Worm (Caenorhabditis elegans) whole organism, L3 larva: ENCODE measurements around the gene igeg-2.

Experiments
- ceh-9 ChIP-seq: sonication (generic microtip); optimal IDR thresholded peaks from 2 replicates; lab custom pipeline; 2018; ENCODE audit warnings: missing biosample characterization, missing genetic modification characterization
- pqm-1 ChIP-seq: fragments of 150-350 bp; optimal IDR thresholded peaks from 2 replicates; lab custom pipeline; 2017; ENCODE audit warnings: missing biosample characterization, missing genetic modification characterization, inconsistent platforms

DNA sequence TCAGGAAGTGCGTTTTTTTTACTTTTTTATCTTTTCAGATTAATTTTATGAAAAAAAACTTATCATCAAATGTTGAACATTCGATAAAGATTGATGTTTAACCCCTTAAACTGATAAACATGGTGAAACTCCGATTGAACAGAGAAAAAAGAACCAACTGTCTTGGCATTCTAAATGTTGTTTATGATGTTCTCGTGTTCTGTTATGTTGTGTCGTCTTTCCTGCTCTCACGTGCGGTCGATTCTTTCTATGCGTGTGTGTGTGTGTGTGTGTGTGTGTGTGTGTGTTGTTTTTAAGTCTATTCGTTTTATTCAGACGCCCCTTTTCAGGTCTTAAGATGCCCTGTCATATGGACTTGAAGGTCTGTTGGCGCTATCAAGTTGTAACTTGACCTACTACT, 23.2 kb upstream of the igeg-2 start:
- no peak for TF ChIP-seq ceh-9 (tag; lab: Kevin White, UChicago)
- TF ChIP-seq pqm-1 (tag; lab: Kevin White, UChicago): peak; percentile 45
